Worm (Caenorhabditis elegans): ENCODE results near the gene rad-50.
A peak's percentile ranks its signal among the peaks of the same experiment; 100 is the strongest.

Gene rad-50

DNA sequence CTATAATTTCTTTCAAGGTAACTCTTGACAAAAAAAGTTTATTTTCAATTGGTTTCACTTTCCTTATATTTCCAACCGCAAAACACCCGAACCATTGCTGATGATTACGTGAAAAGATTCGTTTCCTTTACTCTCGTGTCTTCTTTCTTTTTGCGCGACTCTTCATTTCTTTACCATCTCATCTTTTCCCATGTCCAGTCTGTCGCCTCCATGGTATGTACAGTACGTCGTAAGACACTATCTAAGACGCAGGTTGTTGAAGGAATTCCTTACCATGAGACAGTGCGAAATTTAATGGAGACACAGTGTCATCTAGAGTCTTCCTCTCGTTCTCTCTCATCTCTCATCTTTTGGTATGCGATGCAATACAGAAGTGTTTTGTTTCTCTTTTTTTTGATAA lies 54.7 kb downstream of the rad-50 start:
- TF ChIP-seq mls-2 (tag; optimal IDR thresholded peaks at IDR 0.05) (no peak), lin-32 (GFP tag; optimal IDR thresholded peaks at IDR 0.05) (no peak), nhr-237 (tag; optimal IDR thresholded peaks at IDR 0.05) (peak; percentile 25), nhr-12 (tag; optimal IDR thresholded peaks at IDR 0.05) (no peak), mab-5 (tag; optimal IDR thresholded peaks at IDR 0.05) (no peak), flh-1 (GFP tag; optimal IDR thresholded peaks at IDR 0.05) (no peak), nhr-2 (tag; optimal IDR thresholded peaks at IDR 0.05) (no peak), unc-39 (tag; optimal IDR thresholded peaks at IDR 0.05) (no peak), tbx-8 (GFP tag; optimal IDR thresholded peaks at IDR 0.05) (no peak), blmp-1 (tag; optimal IDR thresholded peaks at IDR 0.05) (peak; percentile 9), elt-3 (tag; optimal IDR thresholded peaks at IDR 0.05) (peak; percentile 50), ztf-11 (tag; optimal IDR thresholded peaks at IDR 0.05) (no peak), nhr-76 (tag; optimal IDR thresholded peaks at IDR 0.05) (no peak), ceh-39 (tag; optimal IDR thresholded peaks at IDR 0.05) (peak; percentile 26), lsy-2 (tag; optimal IDR thresholded peaks at IDR 0.05) (peak; percentile 16), lin-13 (tag; optimal IDR thresholded peaks at IDR 0.05) (no peak), nhr-28 (tag; optimal IDR thresholded peaks at IDR 0.05) (no peak), elt-1 (tag; optimal IDR thresholded peaks at IDR 0.05; ENCODE audit: borderline replicate concordance, insufficient read depth) (peak; percentile 16), snpc-4 (tag; optimal IDR thresholded peaks at IDR 0.05) (no peak), pha-4 (tag; optimal IDR thresholded peaks at IDR 0.05) (peak; percentile 72), ces-1 (GFP tag; optimal IDR thresholded peaks at IDR 0.05) (no peak)
